Worm (Caenorhabditis elegans) whole organism, L2 larva: ENCODE data around the gene srd-12.

Experiments
- C34F6.9 ChIP-seq: fragments of 150-350 bp; optimal IDR thresholded peaks from 2 replicates; lab custom pipeline; 2014; ENCODE audit warnings: missing biosample characterization, missing genetic modification characterization
- F13H6.1 ChIP-seq: sonication (generic microtip); optimal IDR thresholded peaks from 2 replicates; lab custom pipeline; 2016; ENCODE audit warnings: missing genetic modification characterization, missing compliant biosample characterization
- R02D3.7 ChIP-seq: fragments of 150-350 bp; optimal IDR thresholded peaks from 2 replicates; lab custom pipeline; 2014; ENCODE audit warnings: missing biosample characterization, missing genetic modification characterization
- Y55F3AM.14 ChIP-seq: fragments of 200-800 bp; sonication (Bioruptor generic); optimal IDR thresholded peaks from 2 replicates; lab custom pipeline; 2018; ENCODE audit warnings: mild to moderate bottlenecking, missing genetic modification characterization, missing compliant biosample characterization
- alr-1 ChIP-seq: fragments of 150-350 bp; optimal IDR thresholded peaks from 2 replicates; lab custom pipeline; 2014; ENCODE audit warnings: missing biosample characterization, missing genetic modification characterization
- aly-2 ChIP-seq: fragments of 150-350 bp; optimal IDR thresholded peaks from 2 replicates; lab custom pipeline; 2014; ENCODE audit warnings: missing biosample characterization, missing genetic modification characterization
- ama-1 ChIP-seq: fragments of 150-350 bp; optimal IDR thresholded peaks from 2 replicates; lab custom pipeline; 2018; ENCODE audit warnings: inconsistent platforms
- blmp-1 ChIP-seq: sonication (generic microtip); optimal IDR thresholded peaks from 2 replicates; lab custom pipeline; 2017; ENCODE audit warnings: missing genetic modification characterization, mild to moderate bottlenecking, missing compliant biosample characterization, antibody characterized with exemption, moderate library complexity; ENCODE audit not compliant: insufficient read depth
- ceh-16 ChIP-seq: fragments of 150-350 bp; optimal IDR thresholded peaks from 2 replicates; lab custom pipeline; 2014; ENCODE audit warnings: missing biosample characterization, missing genetic modification characterization
- ceh-82 ChIP-seq: fragments of 150-350 bp; optimal IDR thresholded peaks from 2 replicates; lab custom pipeline; 2014; ENCODE audit warnings: missing biosample characterization, missing genetic modification characterization
- crh-2 ChIP-seq: sonication (generic microtip); optimal IDR thresholded peaks from 2 replicates; lab custom pipeline; 2017; ENCODE audit warnings: missing biosample characterization, missing genetic modification characterization
- dmd-4 ChIP-seq: sonication (generic microtip); optimal IDR thresholded peaks from 2 replicates; lab custom pipeline; 2017; ENCODE audit warnings: missing biosample characterization, missing genetic modification characterization
- egl-27 ChIP-seq: sonication (generic microtip); optimal IDR thresholded peaks from 3 replicates; lab custom pipeline; 2017; ENCODE audit warnings: missing biosample characterization, missing genetic modification reagents, missing genetic modification characterization
- fos-1 ChIP-seq: fragments of 150-350 bp; optimal IDR thresholded peaks from 2 replicates; lab custom pipeline; 2014; ENCODE audit warnings: missing biosample characterization, missing genetic modification characterization
- gmeb-1 ChIP-seq: fragments of 150-350 bp; optimal IDR thresholded peaks from 2 replicates; lab custom pipeline; 2014; ENCODE audit warnings: missing biosample characterization, missing genetic modification characterization
- lin-11 ChIP-seq: fragments of 150-350 bp; sonication (generic microtip); optimal IDR thresholded peaks from 2 replicates; lab custom pipeline; 2014; ENCODE audit warnings: missing biosample characterization, missing genetic modification characterization, inconsistent platforms, mixed read lengths
- lin-39 ChIP-seq: fragments of 150-350 bp; optimal IDR thresholded peaks from 2 replicates; lab custom pipeline; 2014; ENCODE audit warnings: missing biosample characterization, missing genetic modification reagents, missing genetic modification characterization
- lsy-2 ChIP-seq, 2 experiments: fragments of 150-350 bp in 1 of 2; sonication (generic microtip) in 1 of 2; optimal IDR thresholded peaks; 2 replicates each; lab custom pipeline; 2014 to 2017; ENCODE audit warnings: missing biosample characterization in 2 of 2, missing genetic modification characterization in 2 of 2
- mdl-1 ChIP-seq, 2 experiments: fragments of 150-350 bp in 1 of 2; sonication (generic microtip) in 1 of 2; optimal IDR thresholded peaks; 2 replicates each; lab custom pipeline; 2017; ENCODE audit warnings: missing biosample characterization in 2 of 2, missing genetic modification characterization in 2 of 2
- nhr-10 ChIP-seq: sonication (generic microtip); optimal IDR thresholded peaks from 2 replicates; lab custom pipeline; 2017; ENCODE audit warnings: missing biosample characterization, missing genetic modification characterization
- nhr-12 ChIP-seq: fragments of 150-350 bp; optimal IDR thresholded peaks from 2 replicates; lab custom pipeline; 2014; ENCODE audit warnings: missing biosample characterization, missing genetic modification characterization
- nhr-129 ChIP-seq: fragments of 150-350 bp; optimal IDR thresholded peaks from 2 replicates; lab custom pipeline; 2014; ENCODE audit warnings: missing biosample characterization, missing genetic modification characterization
- nhr-21 ChIP-seq: fragments of 150-350 bp; optimal IDR thresholded peaks from 2 replicates; lab custom pipeline; 2014; ENCODE audit warnings: missing biosample characterization, missing genetic modification characterization
- nhr-237 ChIP-seq: fragments of 150-350 bp; optimal IDR thresholded peaks from 2 replicates; lab custom pipeline; 2014; ENCODE audit warnings: missing biosample characterization, missing genetic modification characterization
- nhr-25 ChIP-seq: fragments of 150-350 bp; sonication (generic microtip); optimal IDR thresholded peaks from 3 replicates; lab custom pipeline; 2014; ENCODE audit warnings: missing biosample characterization, missing genetic modification characterization
- nhr-6 ChIP-seq: fragments of 150-350 bp; optimal IDR thresholded peaks from 2 replicates; lab custom pipeline; 2014; ENCODE audit warnings: missing biosample characterization, missing genetic modification characterization
- skn-1 ChIP-seq: sonication (generic microtip); optimal IDR thresholded peaks from 2 replicates; lab custom pipeline; 2017; ENCODE audit warnings: missing biosample characterization, missing genetic modification characterization
- sma-3 ChIP-seq: sonication (generic microtip); optimal IDR thresholded peaks from 2 replicates; lab custom pipeline; 2016; ENCODE audit warnings: missing genetic modification reagents, missing genetic modification characterization, missing compliant biosample characterization
- sma-9 ChIP-seq, 2 experiments: fragments of 150-350 bp in 1 of 2; sonication (generic microtip) in 1 of 2; optimal IDR thresholded peaks; 2 replicates each; lab custom pipeline; 2014 to 2016; ENCODE audit warnings: missing genetic modification characterization in 2 of 2, mild to moderate bottlenecking in 1 of 2, missing biosample characterization in 1 of 2, missing compliant biosample characterization in 1 of 2, missing genetic modification reagents in 1 of 2, moderate library complexity in 1 of 2
- snpc-4 ChIP-seq: fragments of 150-350 bp; optimal IDR thresholded peaks from 2 replicates; lab custom pipeline; 2014; ENCODE audit warnings: missing biosample characterization, missing genetic modification characterization
- unc-39 ChIP-seq: fragments of 150-350 bp; optimal IDR thresholded peaks from 2 replicates; lab custom pipeline; 2014; ENCODE audit warnings: missing biosample characterization, missing genetic modification characterization
- unc-55 ChIP-seq: fragments of 150-350 bp; sonication (generic microtip); optimal IDR thresholded peaks from 3 replicates; lab custom pipeline; 2014; ENCODE audit warnings: missing biosample characterization, missing genetic modification reagents, missing genetic modification characterization
- unc-62 ChIP-seq: fragments of 150-350 bp; optimal IDR thresholded peaks from 2 replicates; lab custom pipeline; 2014; ENCODE audit warnings: missing biosample characterization, missing genetic modification reagents, missing genetic modification characterization
- zag-1 ChIP-seq: fragments of 150-350 bp; optimal IDR thresholded peaks from 2 replicates; lab custom pipeline; 2014; ENCODE audit warnings: missing biosample characterization, missing genetic modification characterization
- ztf-11 ChIP-seq: sonication (generic microtip); optimal IDR thresholded peaks from 2 replicates; lab custom pipeline; 2017; ENCODE audit warnings: missing biosample characterization, missing genetic modification characterization

srd-12 gene

DNA sequence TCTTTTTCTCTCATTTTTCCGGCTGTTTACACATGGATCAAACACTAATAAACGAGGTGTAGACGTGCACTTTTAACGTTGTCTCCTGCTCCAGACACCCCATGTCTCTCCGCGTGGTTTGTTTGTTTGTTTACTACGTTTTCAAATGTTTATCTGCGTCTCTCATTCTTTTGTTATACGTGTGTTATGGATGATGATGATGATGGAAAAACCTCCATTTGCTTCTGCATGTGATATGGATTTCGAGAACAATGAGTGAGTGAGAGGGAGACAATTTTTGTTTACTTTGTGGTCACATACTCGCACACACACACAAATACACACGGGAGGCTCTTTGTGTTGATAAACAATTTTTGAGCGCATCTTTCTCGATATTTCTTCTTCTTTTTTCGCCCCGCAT is 25.6 kb downstream of the srd-12 start (continued):
- peak; percentile 41 for TF ChIP-seq fos-1 (tag; lab: Kevin White, UChicago)
- TF ChIP-seq nhr-21 (tag; lab: Kevin White, UChicago), result peak; percentile 77
- TF ChIP-seq nhr-25 (tag; lab: Kevin White, UChicago), result peak; percentile 8
- TF ChIP-seq nhr-6 (tag; lab: Kevin White, UChicago), result peak; percentile 78
- TF ChIP-seq nhr-129 (tag; lab: Kevin White, UChicago), result peak; percentile 97
- no peak for TF ChIP-seq dmd-4 (tag; lab: Kevin White, UChicago)
- no peak for TF ChIP-seq nhr-237 (tag; lab: Kevin White, UChicago)
- peak; percentile 74 for TF ChIP-seq unc-55 (GFP tag; lab: Kevin White, UChicago)
- no peak for TF ChIP-seq ceh-82 (tag; lab: Kevin White, UChicago)
- no peak for TF ChIP-seq ztf-11 (tag; lab: Kevin White, UChicago)

DNA sequence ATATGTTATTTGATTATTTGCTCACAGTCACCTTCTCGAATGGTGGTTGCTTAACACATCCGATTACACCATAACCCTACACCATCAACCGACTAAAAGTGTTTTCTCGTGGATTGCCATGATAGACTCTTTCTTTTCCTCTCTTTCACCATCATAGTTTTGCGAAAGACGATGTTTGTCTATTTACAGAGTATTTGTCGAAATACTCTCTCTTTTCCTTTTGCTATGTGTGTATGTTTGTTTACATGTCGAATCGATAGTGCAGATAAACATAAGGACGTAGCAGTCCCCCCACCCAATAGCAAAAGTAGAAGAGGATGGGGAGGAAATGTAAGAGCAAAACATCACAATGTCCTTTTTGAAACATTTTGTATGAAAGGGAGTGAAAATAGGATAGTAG is 26.7 kb downstream of the srd-12 start:
- TF ChIP-seq nhr-12 (tag; lab: Kevin White, UChicago) (no peak), mdl-1 (tag; optimal IDR thresholded peaks at IDR 0.05; lab: Kevin White, UChicago) (no peak), gmeb-1 (tag; lab: Kevin White, UChicago) (no peak), unc-55 (GFP tag; lab: Kevin White, UChicago) (no peak), snpc-4 (tag; lab: Kevin White, UChicago) (no peak), R02D3.7 (tag; lab: Kevin White, UChicago) (no peak), dmd-4 (tag; lab: Kevin White, UChicago) (no peak), sma-9 (GFP tag; optimal IDR thresholded peaks at IDR 0.05; lab: Kevin White, UChicago) (peak; percentile 53), sma-9 (tag; optimal IDR thresholded peaks at IDR 0.05; lab: Kevin White, UChicago) (no peak), C34F6.9 (tag; lab: Kevin White, UChicago) (no peak), nhr-6 (tag; lab: Kevin White, UChicago) (no peak), skn-1 (no peak), alr-1 (no peak), unc-62 (no peak), F13H6.1 (peak; percentile 74), nhr-129 (tag; lab: Kevin White, UChicago) (peak; percentile 75), lsy-2 (tag; optimal IDR thresholded peaks at IDR 0.05; lab: Kevin White, UChicago) (peak in 1 of 2 experiments; percentile 4)
- TF ChIP-seq, all 48 proteins: peak for 4

DNA sequence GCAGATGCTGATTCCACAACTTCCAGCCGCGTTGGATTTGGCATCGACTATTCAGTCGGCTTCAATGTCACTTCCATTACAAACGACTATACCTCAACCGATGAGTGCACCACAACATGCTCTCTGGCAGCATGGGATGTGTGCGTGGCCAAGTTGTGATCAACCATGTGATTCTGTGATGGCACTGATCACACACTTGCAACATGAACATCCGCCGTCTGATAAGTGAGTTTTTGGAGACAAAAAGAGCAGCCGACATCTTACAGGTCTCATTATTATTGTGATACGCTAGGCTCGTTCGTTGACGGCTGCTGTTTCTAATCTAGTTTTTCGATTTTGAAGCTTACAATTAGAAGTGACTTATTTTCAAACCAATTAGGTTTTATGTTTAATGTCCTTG is 27.6 kb downstream of the srd-12 start:
- TF ChIP-seq nhr-6 (tag; lab: Kevin White, UChicago) (no peak), nhr-129 (tag; lab: Kevin White, UChicago) (peak; percentile 31), snpc-4 (tag; lab: Kevin White, UChicago) (peak; percentile 48), aly-2 (tag; lab: Kevin White, UChicago) (no peak), sma-3 (GFP tag; lab: Kevin White, UChicago) (no peak), blmp-1 (tag; lab: Kevin White, UChicago) (no peak)

DNA sequence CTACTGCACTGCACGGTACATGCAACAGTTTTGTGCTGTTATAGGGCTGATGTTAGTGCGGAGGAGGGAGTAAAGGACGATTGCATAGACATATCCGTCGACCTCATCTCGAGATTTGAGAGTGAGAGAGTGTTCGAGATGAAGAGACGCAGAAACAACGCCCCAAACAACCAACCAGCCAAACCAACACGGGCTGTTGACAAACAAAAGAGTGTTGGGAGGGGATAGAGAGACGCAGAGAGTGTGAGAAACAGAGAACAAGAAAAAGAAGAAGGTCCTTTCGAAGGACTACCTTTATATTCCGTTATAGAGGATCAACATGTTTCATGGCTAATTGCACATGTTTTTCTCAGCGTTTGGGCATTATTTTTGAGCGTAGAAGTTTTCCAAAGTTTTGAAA is 29.7 kb downstream of the srd-12 start:
- TF ChIP-seq F13H6.1, result peak; percentile 75
- no peak for TF ChIP-seq ama-1 (lab: Kevin White, UChicago)
- TF ChIP-seq crh-2 (tag; lab: Kevin White, UChicago), result peak; percentile 43
- peak in 1 of 2 experiments; percentile 62 for TF ChIP-seq lsy-2 (tag; optimal IDR thresholded peaks at IDR 0.05; lab: Kevin White, UChicago)
- TF ChIP-seq egl-27 (tag; lab: Kevin White, UChicago), result peak; percentile 54
- no peak for TF ChIP-seq ztf-11 (tag; lab: Kevin White, UChicago)
- peak; percentile 65 for TF ChIP-seq sma-9 (GFP tag; optimal IDR thresholded peaks at IDR 0.05; lab: Kevin White, UChicago)
- no peak for TF ChIP-seq sma-9 (tag; optimal IDR thresholded peaks at IDR 0.05; lab: Kevin White, UChicago)
- TF ChIP-seq C34F6.9 (tag; lab: Kevin White, UChicago), result peak; percentile 64
- TF ChIP-seq nhr-129 (tag; lab: Kevin White, UChicago), result peak; percentile 77

DNA sequence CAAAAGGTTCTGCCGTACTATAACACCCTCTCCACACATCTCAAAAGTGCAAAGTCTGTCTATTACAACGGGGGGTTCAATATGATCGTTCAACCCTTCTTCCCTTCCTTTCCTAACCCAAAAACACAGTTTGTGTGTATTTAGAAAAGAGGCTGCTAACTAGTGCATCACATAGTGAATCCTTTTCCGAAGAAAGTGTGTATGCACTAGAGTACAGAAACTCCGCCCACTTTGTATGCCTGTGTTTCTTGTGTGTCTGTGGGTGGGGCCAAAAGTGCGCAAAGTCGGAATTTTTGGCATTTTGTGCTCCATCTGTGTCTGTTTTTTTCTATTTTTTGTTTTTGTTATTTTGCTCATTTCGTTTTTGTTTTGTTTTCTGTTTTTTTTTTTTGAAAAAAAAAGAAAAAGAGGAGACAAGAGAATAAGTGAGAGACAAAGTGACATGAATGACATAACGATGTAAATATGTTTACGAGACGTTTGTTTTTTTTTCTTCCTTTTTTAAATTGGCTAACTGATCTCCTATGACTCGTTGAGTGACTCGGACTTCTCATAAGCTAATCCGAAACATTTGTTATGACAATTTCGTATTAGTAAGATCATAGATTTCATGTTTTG is 31.4 kb downstream of the srd-12 start:
- TF ChIP-seq lin-39 (tag; lab: Kevin White, UChicago), result no peak
- no peak for TF ChIP-seq lsy-2 (tag; optimal IDR thresholded peaks at IDR 0.05; lab: Kevin White, UChicago)
- TF ChIP-seq nhr-129 (tag; lab: Kevin White, UChicago), result peak; percentile 70
- no peak for TF ChIP-seq Y55F3AM.14 (GFP tag; lab: Kevin White, UChicago)
- TF ChIP-seq egl-27 (tag; lab: Kevin White, UChicago), result peak; percentile 14
- no peak for TF ChIP-seq unc-62
- no peak for TF ChIP-seq ceh-82 (tag; lab: Kevin White, UChicago)
- TF ChIP-seq blmp-1 (tag; lab: Kevin White, UChicago), result no peak
- no peak for TF ChIP-seq nhr-10 (tag; lab: Kevin White, UChicago)
- TF ChIP-seq F13H6.1, result peak; percentile 9
- no peak for TF ChIP-seq zag-1
- no peak for TF ChIP-seq ceh-16
- no peak for TF ChIP-seq lin-11 (tag; lab: Kevin White, UChicago)
- no peak for TF ChIP-seq gmeb-1 (tag; lab: Kevin White, UChicago)
- TF ChIP-seq C34F6.9 (tag; lab: Kevin White, UChicago), result peak; percentile 41
- TF ChIP-seq unc-39 (tag; lab: Kevin White, UChicago), result no peak
- TF ChIP-seq, all 48 proteins: peak for 4
